Fruit fly (Drosophila melanogaster) whole organism, pupa: ENCODE data around the gene CG1136.

ENCODE experiments used
- CG10348 ChIP-seq: fragments of 200-800 bp; sonication (Bioruptor generic); IDR thresholded peaks from 2 replicates; pipeline ENCODE4 v1.3.6; 2022; ENCODE audit warnings: missing biosample characterization, missing genetic modification characterization
- CG12605 ChIP-seq: fragments of 200-800 bp; sonication (Bioruptor generic); IDR thresholded peaks from 2 replicates; pipeline ENCODE4 v1.3.6; 2022; ENCODE audit warnings: missing biosample characterization, missing genetic modification characterization
- CG13204 ChIP-seq: fragments of 200-800 bp; sonication (Bioruptor generic); optimal IDR thresholded peaks from 2 replicates; lab custom pipeline; 2018; ENCODE audit warnings: missing biosample characterization, mild to moderate bottlenecking, missing genetic modification characterization, moderate library complexity
- CG14655 ChIP-seq: fragments of 200-800 bp; sonication (Bioruptor generic); optimal IDR thresholded peaks from 3 replicates; lab custom pipeline; 2017; ENCODE audit warnings: mild to moderate bottlenecking, missing biosample characterization, missing genetic modification reagents, missing genetic modification characterization
- CG15710 ChIP-seq: fragments of 200-800 bp; sonication (Bioruptor generic); optimal IDR thresholded peaks from 2 replicates; lab custom pipeline; 2018; ENCODE audit warnings: missing biosample characterization, mild to moderate bottlenecking, missing genetic modification characterization, moderate library complexity
- CG17806 ChIP-seq: fragments of 200-800 bp; sonication (Bioruptor generic); optimal IDR thresholded peaks from 2 replicates; lab custom pipeline; 2018; ENCODE audit warnings: missing biosample characterization, mild to moderate bottlenecking, missing genetic modification characterization, moderate library complexity
- CG32121 ChIP-seq: fragments of 200-800 bp; sonication (Bioruptor generic); IDR thresholded peaks from 2 replicates; pipeline ENCODE4 v1.3.6; 2022; ENCODE audit warnings: missing biosample characterization, missing genetic modification characterization
- CG34367 ChIP-seq: fragments of 200-800 bp; sonication (Bioruptor generic); optimal IDR thresholded peaks from 2 replicates; lab custom pipeline; 2018; ENCODE audit warnings: missing biosample characterization, mild to moderate bottlenecking, missing genetic modification characterization
- CG4496 ChIP-seq: fragments of 200-800 bp; sonication (Bioruptor generic); IDR thresholded peaks from 3 replicates; pipeline ENCODE4 v1.3.6; 2022; ENCODE audit warnings: missing biosample characterization, missing genetic modification characterization
- CG8159 ChIP-seq: fragments of 200-800 bp; sonication (Bioruptor generic); optimal IDR thresholded peaks from 3 replicates; lab custom pipeline; 2018; ENCODE audit warnings: missing biosample characterization, mild to moderate bottlenecking, missing genetic modification characterization, moderate library complexity
- CG8301 ChIP-seq: fragments of 200-800 bp; sonication (Bioruptor generic); optimal IDR thresholded peaks from 2 replicates; lab custom pipeline; 2018; ENCODE audit warnings: missing biosample characterization, mild to moderate bottlenecking, missing genetic modification characterization
- CG9948 ChIP-seq: fragments of 200-800 bp; sonication (Bioruptor generic); optimal IDR thresholded peaks from 2 replicates; lab custom pipeline; 2018; ENCODE audit warnings: missing biosample characterization, mild to moderate bottlenecking, missing genetic modification characterization, moderate library complexity
- D1 ChIP-seq: fragments of 200-800 bp; sonication (Bioruptor generic); optimal IDR thresholded peaks from 2 replicates; lab custom pipeline; 2018; ENCODE audit warnings: missing biosample characterization, mild to moderate bottlenecking, missing genetic modification characterization, moderate library complexity
- EcR ChIP-seq: fragments of 200-800 bp; sonication (Bioruptor generic); optimal IDR thresholded peaks from 3 replicates; lab custom pipeline; 2019; ENCODE audit warnings: missing biosample characterization, missing genetic modification characterization, mild to moderate bottlenecking, moderate library complexity, missing genetic modification reagents
- Ets98B ChIP-seq: fragments of 200-800 bp; sonication (Bioruptor generic); IDR thresholded peaks from 2 replicates; pipeline ENCODE4 v1.3.6; 2022; ENCODE audit warnings: missing biosample characterization, missing genetic modification characterization
- Pif1A ChIP-seq: fragments of 200-800 bp; sonication (Bioruptor generic); optimal IDR thresholded peaks from 3 replicates; lab custom pipeline; 2016; ENCODE audit warnings: missing biosample characterization, missing genetic modification characterization
- Pif1B ChIP-seq: fragments of 200-800 bp; sonication (Bioruptor generic); optimal IDR thresholded peaks from 3 replicates; lab custom pipeline; 2016; ENCODE audit warnings: missing biosample characterization, missing genetic modification characterization
- Snoo ChIP-seq: fragments of 200-800 bp; sonication (Bioruptor generic); optimal IDR thresholded peaks from 3 replicates; lab custom pipeline; 2017; ENCODE audit warnings: missing biosample characterization, mild to moderate bottlenecking, missing genetic modification characterization, inconsistent platforms
- fd96Ca ChIP-seq: fragments of 200-800 bp; sonication (Bioruptor generic); IDR thresholded peaks from 3 replicates; pipeline ENCODE4 v1.3.6; 2022; ENCODE audit warnings: missing biosample characterization, missing genetic modification characterization
- gl ChIP-seq: fragments of 200-800 bp; sonication (Bioruptor generic); optimal IDR thresholded peaks from 2 replicates; lab custom pipeline; 2018; ENCODE audit warnings: missing biosample characterization, mild to moderate bottlenecking, missing genetic modification characterization
- rn ChIP-seq: fragments of 200-800 bp; sonication (Bioruptor generic); IDR thresholded peaks from 2 replicates; pipeline ENCODE4 v1.3.6; 2022; ENCODE audit warnings: missing biosample characterization, missing genetic modification characterization

The CG1136 gene

dm6 chr3L:4046289-4046688, at the start of gene CG1136:
CG1136 (plus strand) TSS chr3L:4046596.
- TF ChIP-seq CG12605 (GFP tag; lab: Robert Waterston, UW) (no peak), CG10348 (GFP tag; lab: Robert Waterston, UW) (no peak), Snoo (tag; lab: Kevin White, UChicago) (no peak), CG13204 (GFP tag; lab: Kevin White, UChicago) (no peak), CG8159 (tag; lab: Kevin White, UChicago) (no peak), gl (tag; lab: Kevin White, UChicago) (no peak), Pif1B (GFP tag; lab: Kevin White, UChicago) (no peak), CG32121 (GFP tag; lab: Robert Waterston, UW) (no peak), CG15710 (tag; lab: Kevin White, UChicago) (no peak), CG34367 (tag; lab: Kevin White, UChicago) (no peak)

- peak; percentile 27 for TF ChIP-seq CG15710 (tag; lab: Kevin White, UChicago)
- TF ChIP-seq CG10348 (GFP tag; lab: Robert Waterston, UW) = no peak
- TF ChIP-seq Pif1A (GFP tag; lab: Kevin White, UChicago) = no peak
- TF ChIP-seq CG8159 (tag; lab: Kevin White, UChicago) = peak; percentile 22
- peak; percentile 13 for TF ChIP-seq CG34367 (tag; lab: Kevin White, UChicago)
- TF ChIP-seq, all 21 proteins: peak for 3
These were observed 45.7 kb upstream of the CG1136 start for dm6 chr3L:4000711-4001110.

- TF ChIP-seq gl (tag; lab: Kevin White, UChicago) = no peak
These were observed 44.9 kb upstream of the CG1136 start for dm6 chr3L:4001500-4001899.

- TF ChIP-seq CG4496 (GFP tag; lab: Robert Waterston, UW) (no peak), CG8159 (tag; lab: Kevin White, UChicago) (no peak)
- TF ChIP-seq, all 21 proteins: peak for 0
These were observed 43.1 kb upstream of the CG1136 start, which contains the start of gene CG14985 for dm6 chr3L:4003316-4003715. CG14985 (plus strand) TSS chr3L:4003474.

- TF ChIP-seq CG13204 (GFP tag; lab: Kevin White, UChicago) (no peak), CG14655 (peak; percentile 6)
These were observed 39.1 kb upstream of the CG1136 start for dm6 chr3L:4007256-4007655.

dm6 chr3L:4010122-4010521, 36.3 kb upstream of the CG1136 start:
- TF ChIP-seq CG32121 (GFP tag; lab: Robert Waterston, UW) = no peak
- no peak for TF ChIP-seq CG10348 (GFP tag; lab: Robert Waterston, UW)
- TF ChIP-seq rn (GFP tag; lab: Robert Waterston, UW) = no peak
- TF ChIP-seq CG13204 (GFP tag; lab: Kevin White, UChicago) = no peak
- TF ChIP-seq Pif1B (GFP tag; lab: Kevin White, UChicago) = no peak
- no peak for TF ChIP-seq CG12605 (GFP tag; lab: Robert Waterston, UW)
- no peak for TF ChIP-seq CG15710 (tag; lab: Kevin White, UChicago)
- TF ChIP-seq Ets98B = no peak
- no peak for TF ChIP-seq EcR (GFP tag; lab: Kevin White, UChicago)
- no peak for TF ChIP-seq CG4496 (GFP tag; lab: Robert Waterston, UW)
- no peak for TF ChIP-seq D1 (tag; lab: Kevin White, UChicago)
- no peak for TF ChIP-seq CG34367 (tag; lab: Kevin White, UChicago)
- no peak for TF ChIP-seq Snoo (tag; lab: Kevin White, UChicago)
- peak; percentile 32 for TF ChIP-seq CG8159 (tag; lab: Kevin White, UChicago)
- no peak for TF ChIP-seq CG8301 (tag; lab: Kevin White, UChicago)
- no peak for TF ChIP-seq fd96Ca (GFP tag; lab: Robert Waterston, UW)
- TF ChIP-seq CG14655 = peak; percentile 4
- TF ChIP-seq Pif1A (GFP tag; lab: Kevin White, UChicago) = no peak
- no peak for TF ChIP-seq gl (tag; lab: Kevin White, UChicago)
- TF ChIP-seq CG9948 (tag; lab: Kevin White, UChicago) = peak; percentile 1
- TF ChIP-seq CG17806 = no peak

dm6 chr3L:4014349-4014748, 32.0 kb upstream of the CG1136 start:
- peak; percentile 1 for TF ChIP-seq Pif1B (GFP tag; lab: Kevin White, UChicago)
- no peak for TF ChIP-seq EcR (GFP tag; lab: Kevin White, UChicago)
- TF ChIP-seq CG15710 (tag; lab: Kevin White, UChicago) = peak; percentile 29
- peak; percentile 57; the same call in 1 of the 3 replicates for TF ChIP-seq fd96Ca (GFP tag; lab: Robert Waterston, UW)
- no peak for TF ChIP-seq Snoo (tag; lab: Kevin White, UChicago)
- TF ChIP-seq rn (GFP tag; lab: Robert Waterston, UW) = no peak
- peak; percentile 29 for TF ChIP-seq CG8301 (tag; lab: Kevin White, UChicago)
- no peak for TF ChIP-seq CG13204 (GFP tag; lab: Kevin White, UChicago)
- TF ChIP-seq D1 (tag; lab: Kevin White, UChicago) = no peak
- no peak for TF ChIP-seq CG32121 (GFP tag; lab: Robert Waterston, UW)
- no peak for TF ChIP-seq CG34367 (tag; lab: Kevin White, UChicago)
- no peak for TF ChIP-seq CG10348 (GFP tag; lab: Robert Waterston, UW)
- no peak for TF ChIP-seq gl (tag; lab: Kevin White, UChicago)
- peak; percentile 31 for TF ChIP-seq CG14655
- TF ChIP-seq CG9948 (tag; lab: Kevin White, UChicago) = no peak
- peak; percentile 5 for TF ChIP-seq CG17806
- TF ChIP-seq CG8159 (tag; lab: Kevin White, UChicago) = peak; percentile 12
- TF ChIP-seq Ets98B = peak; percentile 44; the same call in 1 of the 2 replicates
- TF ChIP-seq CG12605 (GFP tag; lab: Robert Waterston, UW) = no peak
- peak; percentile 46; the same call in 1 of the 3 replicates for TF ChIP-seq CG4496 (GFP tag; lab: Robert Waterston, UW)
- peak; percentile 29 for TF ChIP-seq Pif1A (GFP tag; lab: Kevin White, UChicago)
